Worm (Caenorhabditis elegans): Measurements from ENCODE around the gene snpc-3.4.

DNA sequence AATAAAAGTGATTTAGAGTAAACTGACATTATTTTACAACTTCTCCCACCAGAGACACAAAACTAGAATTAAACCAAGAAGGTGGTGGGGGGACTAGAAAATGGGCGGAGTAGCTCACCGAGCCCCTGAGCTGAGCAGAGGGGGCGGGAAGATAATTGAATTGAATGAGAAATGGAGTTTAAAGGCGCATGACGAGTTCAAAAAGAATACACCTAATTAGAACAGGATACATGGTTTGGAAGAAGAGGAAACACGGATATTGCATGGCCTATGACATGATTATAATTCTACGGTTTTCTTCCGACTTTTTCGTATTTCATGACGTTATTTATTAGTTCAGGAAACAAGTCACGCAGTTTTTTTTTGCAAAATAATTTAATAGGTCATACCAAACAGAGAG lies 8.2 kb downstream of the snpc-3.4 start, which contains the start of gene T02C12.5:
- TF ChIP-seq nhr-12 (tag; optimal IDR thresholded peaks at IDR 0.05) (no peak), pha-4 (tag; optimal IDR thresholded peaks at IDR 0.05) (no peak)

All from whole organism, mixed stage, embryonic.